Worm (Caenorhabditis elegans) whole organism, L1 larva: ENCODE data around the gene F56H9.8.

Experiments used
- aha-1 ChIP-seq: fragments of 150-350 bp; optimal IDR thresholded peaks from 2 replicates; lab custom pipeline; 2014; ENCODE audit warnings: missing biosample characterization, missing genetic modification characterization
- ceh-82 ChIP-seq, 3 experiments: fragments of 150-350 bp in 1 of 3; sonication (generic microtip) in 2 of 3; optimal IDR thresholded peaks; 2 replicates each; lab custom pipeline; 2014 to 2017; ENCODE audit warnings: missing biosample characterization in 3 of 3, missing genetic modification characterization in 3 of 3
- lsy-2 ChIP-seq, 2 experiments: fragments of 150-350 bp; optimal IDR thresholded peaks; 2 replicates each; lab custom pipeline; 2014; ENCODE audit warnings: missing biosample characterization in 2 of 2, missing genetic modification characterization in 2 of 2
- mdl-1 ChIP-seq, 2 experiments: fragments of 150-350 bp; optimal IDR thresholded peaks; 2 replicates each; lab custom pipeline; 2014 to 2017; ENCODE audit warnings: missing biosample characterization in 2 of 2, missing genetic modification characterization in 2 of 2, inconsistent platforms in 1 of 2
- nhr-85 ChIP-seq: sonication (generic microtip); peaks from one replicate; lab custom pipeline; 2016; ENCODE audit warnings: missing genetic modification characterization, inconsistent platforms, missing compliant biosample characterization
- nhr-90 ChIP-seq: sonication (generic microtip); optimal IDR thresholded peaks from 2 replicates; lab custom pipeline; 2016; ENCODE audit warnings: mild to moderate bottlenecking, missing genetic modification characterization, missing compliant biosample characterization; ENCODE audit not compliant: poor library complexity
- skn-1 ChIP-seq: fragments of 150-350 bp; optimal IDR thresholded peaks from 2 replicates; lab custom pipeline; 2014; ENCODE audit warnings: missing biosample characterization, missing genetic modification characterization
- snpc-4 ChIP-seq: fragments of 150-350 bp; optimal IDR thresholded peaks from 2 replicates; lab custom pipeline; 2014; ENCODE audit warnings: missing biosample characterization, missing genetic modification characterization
- tbx-2 ChIP-seq: sonication (generic microtip); optimal IDR thresholded peaks from 2 replicates; lab custom pipeline; 2016; ENCODE audit warnings: missing genetic modification characterization, missing compliant biosample characterization
- ztf-11 ChIP-seq, 2 experiments: sonication (generic microtip); optimal IDR thresholded peaks; 2 replicates each; lab custom pipeline; 2016 to 2017; ENCODE audit warnings: missing genetic modification characterization in 2 of 2, missing biosample characterization in 1 of 2, missing compliant biosample characterization in 1 of 2

- no peak for TF ChIP-seq ceh-82 (tag; optimal IDR thresholded peaks at IDR 0.05; lab: Kevin White, UChicago)
- no peak for TF ChIP-seq ztf-11 (tag; optimal IDR thresholded peaks at IDR 0.05; lab: Kevin White, UChicago)
- TF ChIP-seq lsy-2 (tag; optimal IDR thresholded peaks at IDR 0.05; lab: Kevin White, UChicago) = no peak
- no peak for TF ChIP-seq aha-1 (tag; lab: Kevin White, UChicago)
- no peak for TF ChIP-seq snpc-4 (tag; lab: Kevin White, UChicago)
- TF ChIP-seq nhr-90 = no peak
- TF ChIP-seq tbx-2 (tag; lab: Kevin White, UChicago) = no peak
- TF ChIP-seq nhr-85 (tag; lab: Kevin White, UChicago) = no peak
- no peak for TF ChIP-seq mdl-1 (tag; optimal IDR thresholded peaks at IDR 0.05; lab: Kevin White, UChicago)
- TF ChIP-seq skn-1 = no peak
Measured at ce11 chrV:12608857-12609256, 35.7 kb upstream of the F56H9.8 start, which contains the start of gene ZC116.5.
